Fruit fly (Drosophila melanogaster): Measurements from ENCODE around the gene kibra.

DNA sequence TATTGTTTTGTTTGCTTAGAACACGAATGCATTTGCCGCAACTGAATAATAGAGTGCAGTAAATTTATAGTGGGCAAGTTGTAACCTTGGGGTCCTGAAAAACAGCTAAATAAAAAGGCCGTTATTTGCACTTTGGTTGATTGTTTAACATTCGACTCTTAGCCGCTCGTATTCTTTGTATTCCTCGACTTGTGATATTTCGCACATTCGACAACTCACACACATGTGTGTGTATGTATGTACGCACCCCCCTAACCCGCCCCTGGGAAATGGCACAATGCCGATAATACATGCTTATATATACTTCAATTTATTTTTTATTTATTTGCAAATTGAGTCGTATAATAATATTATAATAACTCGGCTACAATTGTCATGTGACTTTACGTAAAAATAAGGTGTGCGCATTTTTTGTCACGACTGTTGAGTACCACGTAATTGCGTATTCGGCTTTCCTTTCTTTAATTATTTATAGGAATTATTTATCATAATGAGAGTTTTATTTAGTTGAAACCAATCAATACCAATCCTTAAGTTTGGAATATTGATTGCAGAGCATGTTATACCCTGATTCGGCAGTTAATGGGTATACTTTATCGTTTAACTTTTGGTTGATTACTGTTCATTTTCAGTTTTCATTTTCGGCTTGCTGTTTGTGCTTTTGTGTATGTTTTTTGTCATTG lies 30.9 kb upstream of the kibra start:
- TF ChIP-seq EcR (GFP tag; optimal IDR thresholded peaks at IDR 0.05), result no peak
- TF ChIP-seq CG15710 (tag; optimal IDR thresholded peaks at IDR 0.05), result no peak
- no peak for TF ChIP-seq fd96Ca (GFP tag; IDR thresholded peaks at IDR 0.05)
- peak; percentile 22; the same call in 1 of the 2 replicates for TF ChIP-seq CG32121 (GFP tag; IDR thresholded peaks at IDR 0.05)
- peak; percentile 8 for TF ChIP-seq CG8159 (tag; optimal IDR thresholded peaks at IDR 0.05)
